Worm (Caenorhabditis elegans): ENCODE data around the gene sri-4.

Gene sri-4

ce11 chrV:761882-762281 is 13.7 kb downstream of the sri-4 start, which contains the start of gene C05E4.12:
Gene C05E4.12 (minus strand): TSS chrV:761982.
- TF ChIP-seq W03F9.2 (tag; optimal IDR thresholded peaks at IDR 0.05), result no peak
- no peak for TF ChIP-seq dao-5 (tag; optimal IDR thresholded peaks at IDR 0.05)
- no peak for TF ChIP-seq him-1 (tag; optimal IDR thresholded peaks at IDR 0.05)

DNA sequence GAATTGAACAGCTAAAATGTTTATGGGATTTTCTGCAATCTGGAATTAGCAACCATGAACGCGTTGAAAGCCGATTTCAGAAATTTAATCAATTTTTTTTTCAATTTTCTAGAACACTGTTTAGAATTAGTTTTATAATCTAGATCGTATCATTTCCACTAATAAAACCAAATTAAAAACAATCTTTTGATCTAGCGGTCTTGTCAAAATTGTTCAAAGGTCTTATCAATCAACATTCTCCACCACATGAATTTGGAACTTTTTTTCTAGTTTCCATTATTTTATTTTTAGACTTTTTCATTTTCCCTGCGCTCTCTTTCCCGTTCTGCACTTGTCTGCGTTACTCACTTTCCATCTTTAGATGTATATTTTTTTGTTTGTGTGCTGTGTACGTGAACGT is 14.2 kb downstream of the sri-4 start, which contains the start of gene srp-2:
srp-2 (plus strand) TSS at position 301 of the 400 bp plus-strand sequence.
- TF ChIP-seq him-1 (tag; optimal IDR thresholded peaks at IDR 0.05) (no peak), dao-5 (tag; optimal IDR thresholded peaks at IDR 0.05) (no peak), W03F9.2 (tag; optimal IDR thresholded peaks at IDR 0.05) (no peak)

DNA sequence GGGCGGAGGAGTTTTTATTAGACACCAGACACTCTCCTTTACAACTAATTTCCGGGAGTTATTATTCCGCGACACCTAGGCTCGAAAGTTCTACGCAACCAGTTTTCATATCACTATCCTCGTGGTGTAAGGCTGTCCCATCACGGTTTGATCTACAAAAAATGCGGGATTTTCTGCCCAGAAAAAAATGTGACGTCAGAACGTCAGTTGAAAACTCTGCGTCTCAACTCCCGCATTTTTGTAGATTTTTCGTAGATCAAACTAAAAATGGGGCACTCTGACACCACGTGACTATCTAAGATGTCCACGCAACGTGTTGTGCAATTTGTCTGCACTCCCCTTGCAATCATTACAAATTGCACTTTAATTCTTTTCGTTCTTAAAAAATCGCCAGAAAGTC is 16.6 kb downstream of the sri-4 start, which contains the start of gene str-238:
str-238 (plus strand) TSS at position 301 of the 400 bp plus-strand sequence.
- TF ChIP-seq W03F9.2 (tag; optimal IDR thresholded peaks at IDR 0.05), result no peak
- no peak for TF ChIP-seq dao-5 (tag; optimal IDR thresholded peaks at IDR 0.05)
- TF ChIP-seq him-1 (tag; optimal IDR thresholded peaks at IDR 0.05), result no peak

ce11 chrV:772210-772609 is 24.1 kb downstream of the sri-4 start:
- TF ChIP-seq dao-5 (tag; optimal IDR thresholded peaks at IDR 0.05) (no peak), W03F9.2 (tag; optimal IDR thresholded peaks at IDR 0.05) (no peak), him-1 (tag; optimal IDR thresholded peaks at IDR 0.05) (no peak)

DNA sequence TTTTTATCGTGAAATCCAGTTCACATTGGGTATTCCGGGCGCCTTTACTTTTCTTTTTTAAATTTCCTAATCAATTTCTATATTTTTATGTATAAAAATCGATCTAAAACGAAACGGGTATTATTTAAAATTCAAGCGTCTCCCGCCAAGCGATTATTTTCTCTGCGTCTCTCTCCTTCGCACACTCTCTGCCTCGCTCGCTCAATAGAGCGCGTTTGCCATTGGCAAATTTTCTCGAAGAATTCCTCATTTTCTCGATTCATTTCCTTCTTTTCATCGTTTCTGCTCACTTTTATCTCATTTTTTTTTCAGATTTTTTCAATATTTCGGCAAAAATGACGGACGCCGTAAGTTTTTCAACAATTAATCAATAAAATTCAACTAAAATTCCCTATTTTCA is 25.1 kb downstream of the sri-4 start, which contains the start of gene sti-1:
sti-1 (plus strand) TSS at position 263 of the 400 bp plus-strand sequence.
- TF ChIP-seq him-1 (tag; optimal IDR thresholded peaks at IDR 0.05) (no peak), W03F9.2 (tag; optimal IDR thresholded peaks at IDR 0.05) (peak; percentile 79), dao-5 (tag; optimal IDR thresholded peaks at IDR 0.05) (no peak)

- no peak for TF ChIP-seq W03F9.2 (tag; optimal IDR thresholded peaks at IDR 0.05)
- no peak for TF ChIP-seq dao-5 (tag; optimal IDR thresholded peaks at IDR 0.05)
- no peak for TF ChIP-seq him-1 (tag; optimal IDR thresholded peaks at IDR 0.05)
Observed at ce11 chrV:774341-774740, 26.2 kb downstream of the sri-4 start.

DNA sequence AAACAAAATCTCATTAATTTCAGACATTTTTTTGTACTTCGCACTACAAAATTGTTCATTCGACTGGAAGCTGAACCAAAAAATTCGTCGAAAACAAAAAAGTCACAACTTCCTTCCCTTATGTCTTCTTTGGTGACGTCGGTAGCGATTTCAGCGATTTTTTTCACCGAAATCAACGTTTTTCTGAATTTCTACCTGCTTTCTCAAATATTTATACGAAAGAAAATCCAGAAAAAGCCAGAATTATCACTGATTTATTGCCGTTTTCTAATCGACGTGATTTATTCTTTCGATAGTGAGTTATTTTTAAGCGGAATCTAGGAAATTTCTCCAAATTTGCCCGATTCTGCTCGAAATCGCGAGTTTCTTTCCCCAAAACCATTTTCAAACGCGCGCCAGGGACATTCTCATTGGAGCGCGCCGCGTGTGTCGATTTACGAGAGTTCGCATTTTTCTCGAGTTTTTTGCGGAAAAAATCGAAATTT is 26.8 kb downstream of the sri-4 start, which contains the start of gene srbc-58:
srbc-58 (plus strand) TSS at position 121 of the 485 bp plus-strand sequence.
- TF ChIP-seq W03F9.2 (tag; optimal IDR thresholded peaks at IDR 0.05) (no peak), dao-5 (tag; optimal IDR thresholded peaks at IDR 0.05) (no peak), him-1 (tag; optimal IDR thresholded peaks at IDR 0.05) (no peak)

- TF ChIP-seq dao-5 (tag; optimal IDR thresholded peaks at IDR 0.05), result no peak
- no peak for TF ChIP-seq him-1 (tag; optimal IDR thresholded peaks at IDR 0.05)
- no peak for TF ChIP-seq W03F9.2 (tag; optimal IDR thresholded peaks at IDR 0.05)
Observed at ce11 chrV:777285-777684, 29.1 kb downstream of the sri-4 start, which contains the start of gene R09E12.9. Gene R09E12.9 (plus strand): TSS chrV:777600.

DNA sequence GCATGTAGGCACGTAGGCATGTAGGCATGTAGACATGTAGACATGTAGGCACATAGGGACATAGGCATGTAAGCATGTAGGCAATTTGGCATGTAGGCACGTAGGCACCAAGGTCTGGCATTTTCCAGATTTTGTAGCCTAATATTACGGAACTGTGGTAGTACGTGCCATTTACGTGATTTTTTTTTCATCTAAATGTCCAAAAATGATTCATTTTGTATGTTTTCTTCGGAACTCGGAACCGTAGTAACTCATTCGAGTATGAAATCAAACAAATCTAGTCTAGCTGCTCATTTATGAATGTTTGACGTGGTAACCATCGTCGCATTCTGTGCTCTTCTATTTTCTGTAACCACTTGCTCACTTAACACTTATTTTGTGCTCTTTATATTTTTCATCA is 30.2 kb downstream of the sri-4 start, which contains the start of gene srbc-59:
srbc-59 (plus strand) TSS at position 301 of the 400 bp plus-strand sequence.
- TF ChIP-seq W03F9.2 (tag; optimal IDR thresholded peaks at IDR 0.05) (no peak), dao-5 (tag; optimal IDR thresholded peaks at IDR 0.05) (no peak), him-1 (tag; optimal IDR thresholded peaks at IDR 0.05) (no peak)

DNA sequence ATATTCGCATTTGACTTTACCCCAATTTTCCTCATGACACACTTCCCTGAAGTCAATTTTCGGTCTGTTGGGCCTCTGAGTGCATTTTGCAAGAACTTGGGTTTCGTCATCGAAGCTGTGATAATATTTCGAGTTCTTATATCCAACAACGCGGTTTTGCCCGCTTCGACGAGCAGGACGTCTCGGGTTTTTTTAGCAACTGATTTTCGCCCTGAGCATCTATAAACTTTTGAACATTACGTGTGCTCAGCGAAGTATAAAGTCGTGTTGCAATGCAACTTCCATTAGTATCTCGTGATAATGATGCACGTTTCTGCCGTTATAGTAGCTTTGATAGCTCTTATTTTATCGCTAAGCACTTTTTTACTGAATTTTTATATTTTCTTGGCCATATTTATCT is 31.9 kb downstream of the sri-4 start, which contains the start of gene srbc-60:
srbc-60 (plus strand) TSS at position 301 of the 400 bp plus-strand sequence.
- no peak for TF ChIP-seq W03F9.2 (tag; optimal IDR thresholded peaks at IDR 0.05)
- no peak for TF ChIP-seq dao-5 (tag; optimal IDR thresholded peaks at IDR 0.05)

DNA sequence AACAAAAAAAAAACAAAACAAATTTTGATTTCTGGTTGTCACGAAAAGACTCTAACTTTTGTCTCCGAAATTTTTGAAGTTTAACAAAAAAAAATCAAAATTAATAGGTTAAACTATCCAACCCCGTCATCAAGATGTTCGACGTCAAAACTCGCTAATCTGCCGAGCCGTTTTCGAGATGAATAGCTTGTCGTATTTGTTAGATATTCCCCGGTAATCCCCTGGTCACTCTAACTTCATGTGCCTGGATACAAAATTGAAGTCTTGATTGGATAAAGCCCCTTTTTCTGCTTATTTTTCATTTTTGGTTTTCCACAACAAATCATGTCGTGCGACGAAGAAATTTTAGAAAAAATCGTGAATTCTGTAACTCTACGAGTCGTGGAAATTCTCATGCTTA is 34.3 kb downstream of the sri-4 start, which contains the start of gene srab-16:
srab-16 (plus strand) TSS at position 301 of the 400 bp plus-strand sequence.
- TF ChIP-seq dao-5 (tag; optimal IDR thresholded peaks at IDR 0.05), result no peak
- no peak for TF ChIP-seq W03F9.2 (tag; optimal IDR thresholded peaks at IDR 0.05)
- no peak for TF ChIP-seq him-1 (tag; optimal IDR thresholded peaks at IDR 0.05)

- TF ChIP-seq dao-5 (tag; optimal IDR thresholded peaks at IDR 0.05) (no peak), W03F9.2 (tag; optimal IDR thresholded peaks at IDR 0.05) (no peak), him-1 (tag; optimal IDR thresholded peaks at IDR 0.05) (no peak)
Observed at ce11 chrV:794092-794491, 45.9 kb downstream of the sri-4 start.

- TF ChIP-seq dao-5 (tag; optimal IDR thresholded peaks at IDR 0.05), result no peak
- TF ChIP-seq him-1 (tag; optimal IDR thresholded peaks at IDR 0.05), result no peak
- TF ChIP-seq W03F9.2 (tag; optimal IDR thresholded peaks at IDR 0.05), result no peak
Observed at ce11 chrV:797241-797640, 49.1 kb downstream of the sri-4 start.

Data from whole organism, L4/young adult.